Fruit fly (Drosophila melanogaster): ENCODE results near the gene CG12480.
A peak's percentile ranks its signal among the peaks of the same experiment; 100 is the strongest.

CG12480 gene

DNA sequence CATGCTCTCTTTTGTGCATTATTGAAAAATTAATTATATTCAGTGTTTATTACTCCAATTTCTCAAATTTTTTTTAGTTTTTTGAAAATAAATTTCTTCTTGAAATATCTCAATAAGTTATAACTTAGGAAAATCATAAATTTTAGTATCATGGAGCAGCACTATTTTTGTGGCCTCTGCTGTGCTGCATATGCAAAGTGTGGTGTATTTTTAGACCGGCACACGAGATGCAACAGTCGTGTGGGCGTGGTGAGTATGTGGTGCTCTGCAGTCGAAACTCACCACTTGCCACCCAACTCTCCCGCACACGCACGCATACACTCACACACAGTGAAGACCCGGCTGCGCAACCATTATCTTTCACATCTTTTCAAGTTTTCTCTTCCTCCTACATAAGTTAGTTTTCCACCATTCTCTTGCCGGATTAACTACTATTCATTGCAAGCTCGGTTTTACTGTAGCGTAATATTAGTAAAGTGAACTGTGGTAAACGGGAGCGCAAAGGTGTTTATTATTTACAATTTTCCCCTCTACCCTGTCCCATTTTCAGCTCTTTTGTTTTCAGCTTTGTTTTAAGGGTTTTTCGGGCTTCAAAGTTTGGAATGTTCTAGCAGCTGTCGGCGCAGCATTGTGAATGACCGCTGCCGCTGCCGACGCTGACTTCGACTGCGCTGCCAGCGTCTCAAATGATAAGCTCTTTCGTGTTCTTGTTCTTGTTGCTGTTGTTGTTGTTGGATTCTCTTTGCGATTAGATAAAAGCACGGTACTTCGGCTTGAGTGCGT lies 39.2 kb downstream of the CG12480 start (continued):
- TF ChIP-seq MBD-R2 (GFP tag; IDR thresholded peaks at IDR 0.05) = 0 out of 2 replicates have a peak, but pooled peaks have one; percentile 22
- no peak for TF ChIP-seq CG17612 (GFP tag; IDR thresholded peaks at IDR 0.05)
- TF ChIP-seq CG18476 (GFP tag; optimal IDR thresholded peaks at IDR 0.05) = peak; percentile 48
- TF ChIP-seq slou (GFP tag; optimal IDR thresholded peaks at IDR 0.05) = no peak
- peak; percentile 47 for TF ChIP-seq gsb-n (tag; optimal IDR thresholded peaks at IDR 0.05)
- TF ChIP-seq jumu (GFP tag; optimal IDR thresholded peaks at IDR 0.05) = no peak
- peak; percentile 86 for TF ChIP-seq grau (tag; optimal IDR thresholded peaks at IDR 0.05)
- TF ChIP-seq CG6854 (GFP tag; optimal IDR thresholded peaks at IDR 0.05) = no peak
- peak; percentile 42 for TF ChIP-seq CG11723 (GFP tag; optimal IDR thresholded peaks at IDR 0.05)
- no peak for TF ChIP-seq tna (GFP tag; IDR thresholded peaks at IDR 0.05; ENCODE audit: partially characterized antibody)
- peak; percentile 43; the same call in 1 of the 2 replicates for TF ChIP-seq CG5953 (GFP tag; IDR thresholded peaks at IDR 0.05)
- TF ChIP-seq CG31365 (tag; optimal IDR thresholded peaks at IDR 0.05) = no peak
- TF ChIP-seq CG18262 (tag; optimal IDR thresholded peaks at IDR 0.05) = peak; percentile 67
- peak; percentile 7 to 54 for TF ChIP-seq chif (GFP tag; optimal IDR thresholded peaks at IDR 0.05)
- peak; percentile 28 for TF ChIP-seq CG5245 (GFP tag; optimal IDR thresholded peaks at IDR 0.05)
- TF ChIP-seq CG34376 (GFP tag; optimal IDR thresholded peaks at IDR 0.05) = no peak
- peak; percentile 62 for TF ChIP-seq Ptx1 (GFP tag; IDR thresholded peaks at IDR 0.05)
- TF ChIP-seq BEAF-32 (GFP tag; optimal IDR thresholded peaks at IDR 0.05) = no peak
- TF ChIP-seq CTCF (GFP tag; optimal IDR thresholded peaks at IDR 0.05) = peak; percentile 11
- 0 out of 2 replicates have a peak, but pooled peaks have one; percentile 29 for TF ChIP-seq CG7372 (GFP tag; IDR thresholded peaks at IDR 0.05)
- peak; percentile 51; the same call in 1 of the 3 replicates for TF ChIP-seq Optix (GFP tag; IDR thresholded peaks at IDR 0.05)
- peak; percentile 80 for TF ChIP-seq gem (tag; optimal IDR thresholded peaks at IDR 0.05)
- peak; percentile 4 for TF ChIP-seq Bteb2 (GFP tag; optimal IDR thresholded peaks at IDR 0.05)
- peak; percentile 51 for TF ChIP-seq E2f2 (GFP tag; IDR thresholded peaks at IDR 0.05)
- TF ChIP-seq HLH3B (GFP tag; IDR thresholded peaks at IDR 0.05) = peak; percentile 49; the same call in 1 of the 2 replicates
- peak; percentile 70 for TF ChIP-seq CG10267 (tag; optimal IDR thresholded peaks at IDR 0.05)
- TF ChIP-seq CG13296 (GFP tag; optimal IDR thresholded peaks at IDR 0.05) = peak; percentile 24
- TF ChIP-seq Rx (GFP tag; IDR thresholded peaks at IDR 0.05) = no peak
- TF ChIP-seq Dip3 (GFP tag; optimal IDR thresholded peaks at IDR 0.05) = no peak
- peak; percentile 50 for TF ChIP-seq CG4328 (GFP tag; optimal IDR thresholded peaks at IDR 0.05)
- 0 out of 2 replicates have a peak, but pooled peaks have one; percentile 21 for TF ChIP-seq esg (GFP tag; conservative IDR thresholded peaks at IDR 0.05)
- no peak for TF ChIP-seq CG9932 (GFP tag; IDR thresholded peaks at IDR 0.05)
- TF ChIP-seq CG4820 (GFP tag; optimal IDR thresholded peaks at IDR 0.05) = peak; percentile 57
- peak; percentile 40 for TF ChIP-seq CG18619 (GFP tag; optimal IDR thresholded peaks at IDR 0.05)
- TF ChIP-seq H2.0 (GFP tag; IDR thresholded peaks at IDR 0.05) = peak; percentile 47
- TF ChIP-seq lab (GFP tag; optimal IDR thresholded peaks at IDR 0.05) = peak; percentile 45
- TF ChIP-seq CG12104 (GFP tag; optimal IDR thresholded peaks at IDR 0.05) = peak; percentile 59
- TF ChIP-seq CG4360 (GFP tag; IDR thresholded peaks at IDR 0.05) = peak; percentile 83
- peak; percentile 82 for TF ChIP-seq CG17359 (tag; optimal IDR thresholded peaks at IDR 0.05)
- TF ChIP-seq Sox100B (GFP tag; optimal IDR thresholded peaks at IDR 0.05) = peak; percentile 78
- TF ChIP-seq Dek (tag; optimal IDR thresholded peaks at IDR 0.05) = peak; percentile 22
- peak; percentile 31 for TF ChIP-seq slp2 (GFP tag; optimal IDR thresholded peaks at IDR 0.05)
- TF ChIP-seq CG4707 (GFP tag; optimal IDR thresholded peaks at IDR 0.05) = peak; percentile 52
- TF ChIP-seq h (optimal IDR thresholded peaks at IDR 0.05) = no peak
- no peak for TF ChIP-seq C15 (GFP tag; IDR thresholded peaks at IDR 0.05)
- peak; percentile 64 for TF ChIP-seq CG7556 (GFP tag; optimal IDR thresholded peaks at IDR 0.05)
- TF ChIP-seq Hr78 (GFP tag; optimal IDR thresholded peaks at IDR 0.05) = peak in 1 of 2 experiments; percentile 0
- no peak for TF ChIP-seq zen2 (GFP tag; IDR thresholded peaks at IDR 0.05; ENCODE audit: partially characterized antibody)
- TF ChIP-seq Dref (GFP tag; IDR thresholded peaks at IDR 0.05) = no peak
- peak; percentile 27 for TF ChIP-seq CG15514 (GFP tag; optimal IDR thresholded peaks at IDR 0.05)
